Fruit fly (Drosophila melanogaster) whole organism, embryonic: Measurements from ENCODE around the gene CHES-1-like.

Experiments
- Abd-B ChIP-seq: fragments of 200-800 bp; sonication (Bioruptor generic); optimal IDR thresholded peaks from 2 replicates; lab custom pipeline; 2018; ENCODE audit warnings: missing biosample characterization, mild to moderate bottlenecking, missing genetic modification characterization, moderate library complexity
- Awh ChIP-seq: fragments of 200-800 bp; sonication (Bioruptor generic); IDR thresholded peaks from 2 replicates; pipeline ENCODE4, ENCODE4 v1.3.6; 2022; ENCODE audit warnings: missing biosample characterization, missing genetic modification characterization
- Bgb ChIP-seq: fragments of 200-800 bp; sonication (Bioruptor generic); IDR thresholded peaks from 2 replicates; pipeline ENCODE4 v1.3.6; 2022; ENCODE audit warnings: missing biosample characterization, missing genetic modification characterization; ENCODE audit not compliant: partially characterized antibody
- CG10321 ChIP-seq: fragments of 200-800 bp; sonication (Bioruptor generic); IDR thresholded peaks from 2 replicates; pipeline ENCODE4 v1.3.6; 2022; ENCODE audit warnings: missing biosample characterization, missing genetic modification characterization
- CG14860 ChIP-seq: fragments of 200-800 bp; sonication (Bioruptor generic); IDR thresholded peaks from 3 replicates; pipeline ENCODE4 v1.3.6; 2022; ENCODE audit warnings: missing biosample characterization, missing genetic modification characterization; ENCODE audit not compliant: partially characterized antibody
- CG15011 ChIP-seq: fragments of 200-800 bp; sonication (Bioruptor generic); optimal IDR thresholded peaks from 3 replicates; lab custom pipeline; 2018; ENCODE audit warnings: missing biosample characterization, mild to moderate bottlenecking, missing genetic modification characterization
- CG1529 ChIP-seq: fragments of 200-800 bp; sonication (Bioruptor generic); optimal IDR thresholded peaks from 3 replicates; lab custom pipeline; 2018; ENCODE audit warnings: missing biosample characterization, missing genetic modification characterization
- CG15601 ChIP-seq: fragments of 200-800 bp; sonication (Bioruptor generic); optimal IDR thresholded peaks from 3 replicates; lab custom pipeline; 2019; ENCODE audit warnings: missing biosample characterization, mild to moderate bottlenecking, missing genetic modification characterization, moderate library complexity
- CG15696 ChIP-seq: fragments of 200-800 bp; sonication (Bioruptor generic); optimal IDR thresholded peaks from 2 replicates; lab custom pipeline; 2019; ENCODE audit warnings: missing biosample characterization, mild to moderate bottlenecking, missing genetic modification characterization, moderate library complexity
- CG1602 ChIP-seq: fragments of 200-800 bp; sonication (Bioruptor generic); optimal IDR thresholded peaks from 3 replicates; lab custom pipeline; 2016; ENCODE audit warnings: missing biosample characterization, missing genetic modification characterization
- CG30020 ChIP-seq: fragments of 200-800 bp; optimal IDR thresholded peaks from 2 replicates; lab custom pipeline; 2019; ENCODE audit warnings: missing biosample characterization, mild to moderate bottlenecking, missing genetic modification characterization, moderate library complexity
- CG31224 ChIP-seq: fragments of 200-800 bp; sonication (Bioruptor generic); IDR thresholded peaks from 2 replicates; pipeline ENCODE4 v1.3.6; 2022; ENCODE audit warnings: missing biosample characterization, missing genetic modification characterization
- CG31365 ChIP-seq: fragments of 200-800 bp; sonication (Bioruptor generic); optimal IDR thresholded peaks from 2 replicates; lab custom pipeline; 2018; ENCODE audit warnings: missing biosample characterization, mild to moderate bottlenecking, missing genetic modification characterization
- CG6654 ChIP-seq: fragments of 200-800 bp; sonication (Bioruptor generic); optimal IDR thresholded peaks from 2 replicates; lab custom pipeline; 2017; ENCODE audit warnings: missing biosample characterization, mild to moderate bottlenecking, missing genetic modification characterization
- CG6683 ChIP-seq: fragments of 200-800 bp; sonication (Bioruptor generic); optimal IDR thresholded peaks from 2 replicates; lab custom pipeline; 2017; ENCODE audit warnings: missing biosample characterization, mild to moderate bottlenecking, missing genetic modification characterization, missing genetic modification reagents
- CG8359 ChIP-seq: fragments of 200-800 bp; sonication (Bioruptor generic); optimal IDR thresholded peaks from 2 replicates; lab custom pipeline; 2017; ENCODE audit warnings: missing biosample characterization, mild to moderate bottlenecking, missing genetic modification characterization, borderline replicate concordance
- CHES-1-like ChIP-seq: fragments of 200-800 bp; sonication (Bioruptor generic); optimal IDR thresholded peaks from 2 replicates; lab custom pipeline; 2016; ENCODE audit warnings: missing biosample characterization, missing genetic modification characterization
- Dbx ChIP-seq: fragments of 200-800 bp; sonication (Bioruptor generic); IDR thresholded peaks from 3 replicates; pipeline ENCODE4 v1.3.6; 2022; ENCODE audit warnings: missing biosample characterization, missing genetic modification characterization
- HmgZ ChIP-seq: fragments of 200-800 bp; sonication (Bioruptor generic); optimal IDR thresholded peaks from 2 replicates; lab custom pipeline; 2018; ENCODE audit warnings: missing biosample characterization, mild to moderate bottlenecking, missing genetic modification characterization
- Hmx ChIP-seq: fragments of 200-800 bp; sonication (Bioruptor generic); optimal IDR thresholded peaks from 2 replicates; lab custom pipeline; 2016; ENCODE audit warnings: missing biosample characterization, missing genetic modification characterization
- Jarid2 ChIP-seq: fragments of 200-800 bp; sonication (Bioruptor generic); optimal IDR thresholded peaks from 3 replicates; lab custom pipeline; 2017; ENCODE audit warnings: mild to moderate bottlenecking, missing biosample characterization, missing genetic modification reagents, missing genetic modification characterization
- MTF-1 ChIP-seq: fragments of 200-800 bp; sonication (Bioruptor generic); optimal IDR thresholded peaks from 2 replicates; lab custom pipeline; 2018; ENCODE audit warnings: missing biosample characterization, mild to moderate bottlenecking, missing genetic modification characterization, borderline replicate concordance
- NK7.1 ChIP-seq: fragments of 200-800 bp; sonication (Bioruptor generic); optimal IDR thresholded peaks from 3 replicates; lab custom pipeline; 2016; ENCODE audit warnings: missing biosample characterization, missing genetic modification characterization
- Neu2 ChIP-seq: fragments of 200-800 bp; sonication (Bioruptor generic); optimal IDR thresholded peaks from 3 replicates; lab custom pipeline; 2016; ENCODE audit warnings: missing biosample characterization, missing genetic modification characterization, borderline replicate concordance
- Oli ChIP-seq: fragments of 200-800 bp; sonication (Bioruptor generic); optimal IDR thresholded peaks from 2 replicates; lab custom pipeline; 2018; ENCODE audit warnings: missing biosample characterization, mild to moderate bottlenecking, missing genetic modification characterization, moderate library complexity
- Poxn ChIP-seq: fragments of 200-800 bp; sonication (Bioruptor generic); IDR thresholded peaks from 2 replicates; pipeline ENCODE4 v1.3.6; 2022; ENCODE audit warnings: missing biosample characterization, missing genetic modification characterization
- Sox102F ChIP-seq: fragments of 200-800 bp; sonication (Bioruptor generic); optimal IDR thresholded peaks from 2 replicates; lab custom pipeline; 2018; ENCODE audit warnings: missing biosample characterization, mild to moderate bottlenecking, missing genetic modification characterization, moderate library complexity
- Tbp ChIP-seq: fragments of >200 bp; optimal IDR thresholded peaks from 2 replicates; lab custom pipeline; 2018; ENCODE audit warnings: missing biosample characterization, missing genetic modification characterization
- abd-A ChIP-seq: fragments of 200-800 bp; sonication (Bioruptor generic); optimal IDR thresholded peaks from 3 replicates; lab custom pipeline; 2019; ENCODE audit warnings: missing biosample characterization, mild to moderate bottlenecking, missing genetic modification characterization, moderate library complexity
- chif ChIP-seq, 2 experiments: fragments of 200-800 bp; sonication (Bioruptor generic); optimal IDR thresholded peaks; 3 replicates each; lab custom pipeline; 2016; ENCODE audit warnings: missing biosample characterization in 2 of 2, missing genetic modification characterization in 2 of 2
- chm ChIP-seq: fragments of 200-800 bp; sonication (Bioruptor generic); IDR thresholded peaks from 2 replicates; pipeline ENCODE4 v1.3.6; 2022; ENCODE audit warnings: missing biosample characterization, missing genetic modification characterization
- crp ChIP-seq, 2 experiments: fragments of 200-800 bp; sonication (Bioruptor generic); optimal IDR thresholded peaks; 2 replicates in 1 of 2; 3 replicates in 1 of 2; lab custom pipeline; 2017; ENCODE audit warnings: missing biosample characterization in 2 of 2, missing genetic modification characterization in 2 of 2, mild to moderate bottlenecking in 1 of 2, moderate library complexity in 1 of 2
- esg ChIP-seq: fragments of 200-800 bp; sonication (Bioruptor generic); conservative IDR thresholded peaks from 2 replicates; pipeline ENCODE4 v1.3.6; 2022; ENCODE audit warnings: missing biosample characterization, missing genetic modification characterization
- eve ChIP-seq, 2 experiments: fragments of >200 bp; optimal IDR thresholded peaks; 2 replicates each; lab custom pipeline; 2017; ENCODE audit warnings: missing biosample characterization in 2 of 2, missing genetic modification characterization in 2 of 2
- fu2 ChIP-seq: fragments of 200-800 bp; sonication (Bioruptor generic); optimal IDR thresholded peaks from 2 replicates; lab custom pipeline; 2016; ENCODE audit warnings: missing biosample characterization, missing genetic modification characterization
- grn ChIP-seq: fragments of 200-800 bp; sonication (Bioruptor generic); optimal IDR thresholded peaks from 3 replicates; lab custom pipeline; 2017; ENCODE audit warnings: missing biosample characterization, missing genetic modification characterization
- hkb ChIP-seq, 2 experiments: fragments of 200-800 bp in 1 of 2; fragments of >200 bp in 1 of 2; sonication (Bioruptor generic) in 1 of 2; IDR thresholded peaks in 1 of 2; optimal IDR thresholded peaks in 1 of 2; 2 replicates each; pipeline versions ENCODE4 v1.3.6 to Lab custom; 2017 to 2022; ENCODE audit warnings: missing biosample characterization in 1 of 2, missing genetic modification characterization in 1 of 2
- lov ChIP-seq, 2 experiments: fragments of 200-800 bp in 1 of 2; fragments of >200 bp in 1 of 2; sonication (Bioruptor generic) in 1 of 2; IDR thresholded peaks in 1 of 2; optimal IDR thresholded peaks in 1 of 2; 2 replicates in 1 of 2; 3 replicates in 1 of 2; pipeline versions ENCODE4 v1.3.6 to Lab custom; 2017 to 2022; ENCODE audit warnings: missing biosample characterization in 1 of 2, missing genetic modification characterization in 1 of 2
- oc ChIP-seq: fragments of 200-800 bp; sonication (Bioruptor generic); optimal IDR thresholded peaks from 2 replicates; lab custom pipeline; 2018; ENCODE audit warnings: missing biosample characterization, mild to moderate bottlenecking, missing genetic modification characterization, moderate library complexity
- repo ChIP-seq: fragments of 200-800 bp; sonication (Bioruptor generic); optimal IDR thresholded peaks from 2 replicates; lab custom pipeline; 2016; ENCODE audit warnings: missing biosample characterization, missing genetic modification characterization
- sc ChIP-seq, 3 experiments: fragments of >200 bp in 2 of 3; fragments of 200-800 bp in 1 of 3; sonication (Bioruptor generic) in 1 of 3; optimal IDR thresholded peaks; 2 replicates in 2 of 3; 3 replicates in 1 of 3; lab custom pipeline; 2017; ENCODE audit warnings: mild to moderate bottlenecking in 1 of 3, missing biosample characterization in 1 of 3, missing genetic modification characterization in 1 of 3, missing genetic modification reagents in 1 of 3
- schlank ChIP-seq: fragments of 200-800 bp; sonication (Bioruptor generic); optimal IDR thresholded peaks from 2 replicates; lab custom pipeline; 2018; ENCODE audit warnings: missing biosample characterization, mild to moderate bottlenecking, missing genetic modification characterization
- seq ChIP-seq: fragments of 200-800 bp; sonication (Bioruptor generic); IDR thresholded peaks from 2 replicates; pipeline ENCODE4 v1.3.6; 2022; ENCODE audit warnings: missing biosample characterization, missing genetic modification characterization
- sim ChIP-seq: fragments of 200-800 bp; sonication (Bioruptor generic); IDR thresholded peaks from 2 replicates; pipeline ENCODE4 v1.3.6; 2022; ENCODE audit warnings: missing biosample characterization, missing genetic modification characterization
- tll ChIP-seq, 2 experiments: fragments of 200-800 bp in 1 of 2; fragments of >200 bp in 1 of 2; sonication (Bioruptor generic) in 1 of 2; optimal IDR thresholded peaks; 2 replicates each; lab custom pipeline; 2017 to 2019; ENCODE audit warnings: missing biosample characterization in 2 of 2, missing genetic modification characterization in 2 of 2, mild to moderate bottlenecking in 1 of 2, moderate library complexity in 1 of 2
- vvl ChIP-seq: fragments of 200-800 bp; sonication (Bioruptor generic); IDR thresholded peaks from 2 replicates; pipeline ENCODE4 v1.3.6; 2022; ENCODE audit warnings: missing biosample characterization, missing genetic modification characterization

Gene CHES-1-like

DNA sequence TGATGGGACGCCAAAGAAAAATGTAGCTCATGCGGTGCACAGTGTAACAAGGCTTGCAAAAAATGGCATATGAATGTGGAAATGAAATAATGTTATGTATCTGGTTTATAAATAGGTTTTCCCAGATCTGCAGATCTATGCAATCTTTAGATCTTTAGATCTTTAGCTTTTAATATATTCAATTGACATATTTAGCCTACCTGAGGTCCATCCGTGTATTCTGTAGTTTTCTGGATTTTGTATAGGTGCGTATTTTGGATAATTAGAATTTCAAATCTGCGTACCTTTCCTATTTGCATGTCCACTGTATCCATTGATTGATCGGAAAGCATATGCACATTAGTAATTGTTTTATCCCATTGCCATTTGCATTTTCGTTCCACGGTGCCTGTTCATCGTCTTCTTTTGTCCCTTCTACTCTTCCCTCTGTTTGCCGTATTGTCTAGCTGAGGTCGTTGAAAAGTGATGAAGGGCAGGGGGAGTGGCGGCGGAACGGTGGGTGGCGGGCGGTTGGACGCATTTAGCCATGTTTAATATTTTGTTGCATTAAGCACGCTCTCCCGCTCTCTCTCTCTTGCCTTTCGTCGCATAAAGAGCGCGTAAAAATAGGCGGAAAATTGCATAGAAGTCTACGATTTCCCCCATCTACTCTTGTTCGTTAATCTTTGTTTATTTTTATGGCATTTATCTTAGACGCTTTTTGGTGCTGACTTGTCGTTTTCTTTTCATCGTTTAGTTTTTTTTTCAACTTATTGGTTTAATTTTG lies at the start of gene CHES-1-like (continued):
- TF ChIP-seq HmgZ (peak; percentile 79), chif (GFP tag; optimal IDR thresholded peaks at IDR 0.05; lab: Kevin White, UChicago) (peak; percentile 91 to 92), repo (GFP tag; lab: Kevin White, UChicago) (peak; percentile 82), esg (GFP tag; lab: Robert Waterston, UW) (peak; percentile 87), eve (GFP tag; optimal IDR thresholded peaks at IDR 0.05; lab: Kevin White, UChicago) (peak in 1 of 2 experiments; percentile 99), CG15011 (GFP tag; lab: Kevin White, UChicago) (peak; percentile 85), MTF-1 (GFP tag; lab: Kevin White, UChicago) (no peak), CG8359 (GFP tag; lab: Kevin White, UChicago) (peak; percentile 81), chm (no peak; the same call in 1 of the 2 replicates), fu2 (GFP tag; lab: Kevin White, UChicago) (peak; percentile 85), CG6683 (peak; percentile 85), crp (GFP tag; optimal IDR thresholded peaks at IDR 0.05; lab: Kevin White, UChicago) (peak in 1 of 2 experiments; percentile 49), seq (GFP tag; lab: Robert Waterston, UW) (peak; percentile 84), CG31365 (tag; lab: Kevin White, UChicago) (peak; percentile 44), oc (tag; lab: Kevin White, UChicago) (peak; percentile 74), CG15601 (tag; lab: Kevin White, UChicago) (peak; percentile 84), CG15696 (tag; lab: Kevin White, UChicago) (peak; percentile 68), Dbx (peak; percentile 77), CG14860 (GFP tag; lab: Robert Waterston, UW) (no peak), Bgb (GFP tag; lab: Robert Waterston, UW) (no peak), Abd-B (GFP tag; lab: Kevin White, UChicago) (peak; percentile 93), Hmx (GFP tag; lab: Kevin White, UChicago) (peak; percentile 58), schlank (tag; lab: Kevin White, UChicago) (peak; percentile 37), Neu2 (GFP tag; lab: Kevin White, UChicago) (peak; percentile 56), CHES-1-like (GFP tag; lab: Kevin White, UChicago) (peak; percentile 99), sim (GFP tag; lab: Robert Waterston, UW) (peak; percentile 60; the same call in 1 of the 2 replicates), lov (optimal IDR thresholded peaks at IDR 0.05; lab: Kevin White, UChicago) (no peak), lov (GFP tag; IDR thresholded peaks at IDR 0.05; lab: Robert Waterston, UW) (peak; percentile 74; the same call in 1 of the 3 replicates), Poxn (GFP tag; lab: Robert Waterston, UW) (peak; percentile 45; the same call in 1 of the 2 replicates), hkb (optimal IDR thresholded peaks at IDR 0.05; lab: Kevin White, UChicago) (no peak), hkb (GFP tag; IDR thresholded peaks at IDR 0.05; lab: Robert Waterston, UW) (peak; percentile 85), CG1602 (peak; percentile 85), CG1529 (peak; percentile 91), CG31224 (GFP tag; lab: Robert Waterston, UW) (peak; percentile 71), grn (GFP tag; lab: Kevin White, UChicago) (no peak), Oli (tag; lab: Kevin White, UChicago) (peak; percentile 95), CG6654 (GFP tag; lab: Kevin White, UChicago) (peak; percentile 79), NK7.1 (GFP tag; lab: Kevin White, UChicago) (peak; percentile 89), CG30020 (tag; lab: Kevin White, UChicago) (peak; percentile 68), vvl (GFP tag; lab: Robert Waterston, UW) (peak; percentile 83), abd-A (tag; lab: Kevin White, UChicago) (no peak), CG10321 (GFP tag; lab: Robert Waterston, UW) (no peak), Sox102F (GFP tag; lab: Kevin White, UChicago) (peak; percentile 93), tll (GFP tag; optimal IDR thresholded peaks at IDR 0.05; lab: Kevin White, UChicago) (no peak), sc (optimal IDR thresholded peaks at IDR 0.05; lab: Kevin White, UChicago) (no peak), sc (GFP tag; optimal IDR thresholded peaks at IDR 0.05; lab: Kevin White, UChicago) (peak; percentile 90), Awh (peak; percentile 70), Jarid2 (peak; percentile 76), Tbp (GFP tag; lab: Kevin White, UChicago) (no peak)
